Fruit fly (Drosophila melanogaster): ENCODE measurements around the gene CG2201.

Gene CG2201

dm6 chr2L:21623685-21624471 is at the start of gene CG2201 (continued):
- TF ChIP-seq acj6 (GFP tag; optimal IDR thresholded peaks at IDR 0.05) (peak; percentile 9), CG31627 (GFP tag; optimal IDR thresholded peaks at IDR 0.05) (peak; percentile 35), CG16779 (tag; optimal IDR thresholded peaks at IDR 0.05) (peak; percentile 16), CG11762 (GFP tag; optimal IDR thresholded peaks at IDR 0.05; ENCODE audit: insufficient read depth) (no peak), CG6276 (GFP tag; optimal IDR thresholded peaks at IDR 0.05) (peak; percentile 15), dac (GFP tag; optimal IDR thresholded peaks at IDR 0.05) (no peak), Ets21C (GFP tag; optimal IDR thresholded peaks at IDR 0.05) (peak; percentile 34), net (GFP tag; optimal IDR thresholded peaks at IDR 0.05) (peak; percentile 26), fd85E (GFP tag; optimal IDR thresholded peaks at IDR 0.05) (no peak)

- TF ChIP-seq achi (GFP tag; optimal IDR thresholded peaks at IDR 0.05) (no peak), Ets21C (GFP tag; optimal IDR thresholded peaks at IDR 0.05) (peak; percentile 7), esn (GFP tag; optimal IDR thresholded peaks at IDR 0.05) (peak; percentile 34), cyc (GFP tag; optimal IDR thresholded peaks at IDR 0.05) (peak; percentile 52), fd85E (GFP tag; optimal IDR thresholded peaks at IDR 0.05) (no peak), CG8319 (GFP tag; optimal IDR thresholded peaks at IDR 0.05) (no peak), CG3919 (GFP tag; optimal IDR thresholded peaks at IDR 0.05) (no peak), Sox102F (GFP tag; optimal IDR thresholded peaks at IDR 0.05) (no peak), CG7368 (GFP tag; optimal IDR thresholded peaks at IDR 0.05) (no peak), fkh (GFP tag; optimal IDR thresholded peaks at IDR 0.05) (no peak), CG6854 (GFP tag; optimal IDR thresholded peaks at IDR 0.05) (no peak), net (GFP tag; optimal IDR thresholded peaks at IDR 0.05) (no peak), svp (GFP tag) (no peak), CG34406 (GFP tag; optimal IDR thresholded peaks at IDR 0.05) (no peak), salr (GFP tag; optimal IDR thresholded peaks at IDR 0.05) (no peak), ss (GFP tag; optimal IDR thresholded peaks at IDR 0.05) (no peak), CG9139 (GFP tag; optimal IDR thresholded peaks at IDR 0.05) (no peak), CG6276 (GFP tag; optimal IDR thresholded peaks at IDR 0.05) (no peak), fd59A (GFP tag; optimal IDR thresholded peaks at IDR 0.05) (no peak), OdsH (GFP tag; optimal IDR thresholded peaks at IDR 0.05) (peak; percentile 38), CG6792 (GFP tag; optimal IDR thresholded peaks at IDR 0.05) (no peak), Blimp-1 (GFP tag; optimal IDR thresholded peaks at IDR 0.05) (no peak), pdm3 (GFP tag; optimal IDR thresholded peaks at IDR 0.05) (no peak), Hr39 (GFP tag; optimal IDR thresholded peaks at IDR 0.05) (no peak), Smox (GFP tag; optimal IDR thresholded peaks at IDR 0.05) (no peak), CG10631 (GFP tag; optimal IDR thresholded peaks at IDR 0.05) (peak; percentile 46), eg (GFP tag; IDR thresholded peaks at IDR 0.05) (no peak), CG15336 (GFP tag; IDR thresholded peaks at IDR 0.05) (no peak), lz (GFP tag; optimal IDR thresholded peaks at IDR 0.05) (peak; percentile 41), CG16779 (tag; optimal IDR thresholded peaks at IDR 0.05) (no peak), topi (GFP tag; optimal IDR thresholded peaks at IDR 0.05) (peak; percentile 32), Lpt (GFP tag; optimal IDR thresholded peaks at IDR 0.05) (no peak), Gug (GFP tag; IDR thresholded peaks at IDR 0.05) (no peak), CG4318 (GFP tag; optimal IDR thresholded peaks at IDR 0.05) (peak; percentile 30), spab (GFP tag; optimal IDR thresholded peaks at IDR 0.05) (no peak), CG10669 (GFP tag; optimal IDR thresholded peaks at IDR 0.05) (no peak), CG3032 (tag; optimal IDR thresholded peaks at IDR 0.05) (peak; percentile 53), Hr4 (GFP tag; optimal IDR thresholded peaks at IDR 0.05) (peak; percentile 59), CG11294 (GFP tag; IDR thresholded peaks at IDR 0.05) (no peak), Sox14 (GFP tag; optimal IDR thresholded peaks at IDR 0.05) (peak; percentile 69), CG31627 (GFP tag; optimal IDR thresholded peaks at IDR 0.05) (peak; percentile 64), CG8632 (GFP tag; optimal IDR thresholded peaks at IDR 0.05) (peak; percentile 21), acj6 (GFP tag; optimal IDR thresholded peaks at IDR 0.05) (no peak), CG11762 (GFP tag; optimal IDR thresholded peaks at IDR 0.05; ENCODE audit: insufficient read depth) (no peak), CG1621 (tag; optimal IDR thresholded peaks at IDR 0.05) (no peak), CG32006 (GFP tag; optimal IDR thresholded peaks at IDR 0.05) (no peak)
Observed at dm6 chr2L:21658529-21659009, 34.7 kb upstream of the CG2201 start, which contains the start of gene Cul2. Gene Cul2 (plus strand): TSS chr2L:21658735.

All from whole organism, prepupa.